Worm (Caenorhabditis elegans) whole organism, dauer: Measurements from ENCODE around the gene ZK688.4.
A peak's percentile ranks its signal among the peaks of the same experiment; 100 is the strongest.

Source experiments
- unc-62 ChIP-seq: sonication (generic microtip); optimal IDR thresholded peaks from 2 replicates; lab custom pipeline; 2017; ENCODE audit warnings: missing biosample characterization, missing genetic modification reagents, missing genetic modification characterization

The ZK688.4 gene

DNA sequence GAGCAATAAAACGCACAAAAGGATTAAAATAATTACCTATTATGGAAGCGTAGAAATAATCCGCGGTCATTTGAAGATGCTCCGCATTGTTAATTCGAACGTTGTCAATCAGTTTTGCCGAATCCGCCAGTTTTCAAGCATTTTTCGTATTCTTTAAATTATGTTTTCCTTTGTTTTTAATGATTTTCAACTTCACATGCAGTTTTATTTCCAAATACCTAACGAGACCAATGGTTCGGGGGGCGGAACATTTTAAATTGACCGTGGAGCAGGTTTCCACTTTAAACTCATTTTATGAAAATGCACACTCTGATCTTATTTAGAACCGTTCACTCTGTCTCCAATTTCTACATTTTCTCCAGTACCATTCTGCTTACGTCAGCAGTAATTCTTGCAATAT, at the start of gene ZK688.4:
Gene ZK688.4, plus strand, starts transcription at position 301 of the 400 bp plus-strand sequence.
- TF ChIP-seq unc-62 = no peak

DNA sequence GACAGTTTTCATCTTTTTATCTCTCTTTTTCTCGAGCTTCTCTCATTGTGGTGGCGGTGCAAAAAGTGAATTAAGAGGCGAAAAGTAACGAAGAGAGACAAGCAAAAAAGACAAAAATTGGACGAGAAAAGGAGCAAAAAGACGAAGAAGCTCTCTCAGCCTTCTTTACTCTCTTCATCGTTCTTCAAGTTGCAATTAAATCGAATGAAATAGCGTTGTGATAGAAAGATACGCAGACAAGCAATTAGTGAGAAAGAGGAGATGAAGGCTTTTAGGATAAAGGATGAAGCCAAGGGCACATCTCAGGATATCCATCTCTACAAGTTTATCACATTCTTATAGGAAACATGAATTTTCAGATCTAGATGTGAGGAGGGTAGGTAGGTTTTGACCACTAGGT, 46.7 kb upstream of the ZK688.4 start:
- TF ChIP-seq unc-62 = no peak

DNA sequence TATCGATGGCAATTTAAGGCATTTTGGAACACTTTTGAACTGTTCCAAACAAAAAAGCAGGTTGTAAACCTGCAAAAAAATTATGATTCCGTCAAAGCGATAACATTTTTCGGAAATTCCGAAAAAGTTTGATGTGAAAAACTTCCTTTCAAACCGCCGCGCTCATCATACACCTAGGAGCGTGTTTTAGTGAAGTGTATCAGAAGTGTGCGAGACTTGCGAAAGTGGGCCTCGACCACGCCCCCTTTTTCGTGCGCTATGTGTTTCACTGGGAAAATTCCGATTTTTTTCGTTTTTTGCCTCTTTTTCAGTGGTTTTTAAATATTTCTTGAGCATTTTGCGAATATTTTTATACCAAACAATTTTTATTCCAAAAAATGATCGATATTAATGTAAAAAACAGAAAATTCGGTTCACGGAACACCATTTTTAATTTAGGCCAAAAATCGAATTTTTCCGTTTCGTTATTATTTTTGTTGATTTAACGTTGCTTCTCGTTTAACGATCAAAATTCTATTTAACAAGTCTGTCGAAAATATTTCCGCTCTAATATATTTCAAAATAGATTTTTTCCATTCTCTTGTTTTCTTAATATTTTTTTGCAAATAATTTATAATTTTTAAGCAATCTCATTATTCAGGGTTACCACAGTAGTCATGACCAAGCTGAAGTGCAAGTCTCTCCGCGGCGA, 40.2 kb upstream of the ZK688.4 start, which contains the start of gene rpl-35:
Gene rpl-35, plus strand, starts transcription at position 641 of the 691 bp plus-strand sequence.
- peak; percentile 38 for TF ChIP-seq unc-62

DNA sequence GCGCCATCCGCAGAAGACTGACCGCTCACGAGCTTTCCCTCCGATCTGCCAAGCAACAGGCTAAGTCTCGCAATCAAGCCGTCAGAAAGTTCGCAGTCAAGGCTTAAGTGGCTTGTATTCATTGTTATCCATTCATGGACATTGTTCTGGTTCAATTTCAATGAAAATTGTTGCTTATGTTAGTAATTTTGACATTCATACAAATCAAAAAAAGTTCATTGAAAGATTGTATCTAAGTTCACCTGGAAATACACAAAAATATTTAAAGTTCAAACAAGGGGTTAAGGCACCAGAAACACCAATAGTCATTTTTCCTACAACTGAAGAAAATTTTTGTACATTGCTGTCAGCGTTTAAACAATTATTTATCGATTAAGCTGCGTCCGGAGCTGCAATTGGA, 39.4 kb upstream of the ZK688.4 start:
- no peak for TF ChIP-seq unc-62

DNA sequence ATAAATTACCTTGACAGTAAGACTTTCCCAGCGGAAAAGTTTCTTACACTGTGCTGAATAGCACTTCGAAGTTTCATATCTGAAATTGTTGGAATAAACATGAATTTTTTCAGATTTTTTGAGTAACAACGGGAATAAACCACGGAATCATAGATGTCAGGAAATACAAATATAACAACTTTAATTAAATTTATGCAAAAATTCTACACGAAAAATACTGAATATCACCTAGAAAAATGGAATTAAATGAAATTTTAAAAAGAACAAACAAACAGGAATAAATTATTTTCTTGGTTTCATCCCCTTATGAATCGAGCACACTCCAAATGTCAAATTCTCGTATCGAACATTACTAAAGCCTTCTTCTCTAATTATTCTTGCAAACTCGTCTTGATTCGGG, 37.7 kb upstream of the ZK688.4 start, which contains the start of gene tag-307:
Gene tag-307, minus strand, starts transcription at position 101 of the 400 bp plus-strand sequence.
- no peak for TF ChIP-seq unc-62

DNA sequence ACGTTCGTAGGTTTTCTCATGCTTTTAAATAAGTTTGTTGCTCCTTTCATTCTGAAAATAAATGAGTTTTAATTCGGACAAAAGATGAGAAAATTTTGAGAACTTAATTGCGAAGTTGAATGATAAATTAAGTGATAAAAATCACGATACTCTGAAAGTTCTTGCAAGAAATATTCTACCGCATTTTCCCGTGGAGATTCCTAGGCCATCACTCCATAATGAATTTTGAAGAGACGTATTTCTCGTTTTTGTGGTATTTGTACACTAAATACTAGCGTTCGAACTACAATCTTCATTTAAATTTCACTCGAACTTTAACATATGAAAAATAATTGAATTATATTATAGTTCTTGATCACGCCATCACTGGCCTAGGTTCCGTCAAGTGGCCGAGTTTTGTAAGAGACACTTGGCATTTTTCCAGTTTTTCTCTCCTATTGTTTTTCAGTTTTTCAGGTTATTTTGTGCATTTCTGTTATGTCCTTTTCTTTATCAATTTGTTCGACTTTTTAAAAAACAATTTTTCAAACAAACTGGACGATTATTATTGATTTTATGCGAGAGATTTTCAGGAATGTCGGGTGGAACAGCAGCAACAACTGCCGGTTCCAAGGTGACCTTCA, 36.3 kb upstream of the ZK688.4 start, which contains the start of the genes coq-5 and ufm-1:
Gene coq-5, minus strand, starts transcription at position 51 of the 623 bp plus-strand sequence.
Gene ufm-1, plus strand, starts transcription at position 573 of the 623 bp plus-strand sequence.
- TF ChIP-seq unc-62 = no peak

DNA sequence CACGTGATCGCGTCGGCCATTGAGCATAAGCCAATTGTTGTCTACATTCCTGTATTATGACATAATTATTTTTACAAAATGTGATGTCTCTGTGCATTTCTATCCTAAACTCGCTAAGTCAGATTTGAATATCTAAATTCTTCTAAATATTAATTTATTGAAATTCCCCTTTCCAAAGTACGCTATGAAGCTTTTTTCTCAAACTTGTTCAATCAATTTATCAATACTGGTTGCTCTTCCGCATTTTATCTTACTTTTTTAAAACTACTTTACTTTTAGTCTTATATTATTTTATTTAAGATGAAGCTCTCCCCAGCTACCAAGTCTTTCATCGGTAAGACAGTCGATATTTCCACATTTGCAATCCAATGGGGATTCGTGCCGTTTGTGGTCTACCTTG, 35.5 kb upstream of the ZK688.4 start, which contains the start of gene tomm-7:
Gene tomm-7, plus strand, starts transcription at position 301 of the 400 bp plus-strand sequence.
- no peak for TF ChIP-seq unc-62

DNA sequence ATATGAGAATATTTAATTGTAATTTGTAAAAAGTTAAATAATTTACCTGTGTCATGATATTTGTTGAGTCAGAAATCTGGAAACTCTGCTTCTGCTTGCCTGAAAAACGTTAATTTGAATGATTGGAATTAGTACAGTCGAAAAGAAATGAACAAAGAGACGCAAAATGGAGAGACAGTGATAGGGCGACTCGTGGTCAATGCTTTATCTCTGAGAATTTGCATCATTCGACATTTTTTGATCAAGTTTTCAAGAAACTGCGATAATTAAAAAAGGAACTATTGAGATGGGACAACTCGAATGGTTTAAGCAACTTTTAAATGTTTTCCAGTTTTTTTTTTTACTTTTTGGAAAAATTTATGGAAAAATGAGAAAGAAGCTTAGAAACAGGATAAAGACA, 33.9 kb upstream of the ZK688.4 start, which contains the start of gene cuc-1:
Gene cuc-1, minus strand, starts transcription at position 101 of the 400 bp plus-strand sequence.
- TF ChIP-seq unc-62 = no peak

DNA sequence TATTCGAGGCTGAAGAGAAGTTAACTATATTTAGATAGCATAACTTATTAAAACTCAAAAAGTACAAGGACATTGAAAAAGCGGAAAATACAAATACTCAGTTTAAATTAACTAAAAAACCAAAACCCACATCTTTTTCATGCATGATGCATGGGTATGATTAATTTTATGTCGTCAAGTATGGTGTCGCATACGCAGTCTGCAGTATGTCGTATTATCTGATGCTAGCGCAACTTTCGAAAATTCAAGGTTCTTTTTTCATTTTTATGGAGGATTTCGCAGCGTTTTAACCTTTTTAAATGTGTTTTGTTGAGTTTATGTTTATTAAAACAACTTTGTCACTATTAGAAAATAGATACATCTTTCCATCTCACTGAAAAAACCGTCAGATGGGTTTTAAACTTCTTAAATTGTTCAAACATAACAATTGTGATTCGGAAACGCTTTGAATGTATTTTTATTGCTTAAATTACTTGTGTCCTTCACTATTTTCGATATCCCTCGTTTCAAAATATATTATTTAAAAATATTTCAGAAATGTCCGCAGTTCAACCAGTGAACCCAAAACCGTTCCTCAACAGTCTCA, 33.2 kb upstream of the ZK688.4 start, which contains the start of gene snr-5:
Gene snr-5, plus strand, starts transcription at position 536 of the 586 bp plus-strand sequence.
- TF ChIP-seq unc-62 = no peak

DNA sequence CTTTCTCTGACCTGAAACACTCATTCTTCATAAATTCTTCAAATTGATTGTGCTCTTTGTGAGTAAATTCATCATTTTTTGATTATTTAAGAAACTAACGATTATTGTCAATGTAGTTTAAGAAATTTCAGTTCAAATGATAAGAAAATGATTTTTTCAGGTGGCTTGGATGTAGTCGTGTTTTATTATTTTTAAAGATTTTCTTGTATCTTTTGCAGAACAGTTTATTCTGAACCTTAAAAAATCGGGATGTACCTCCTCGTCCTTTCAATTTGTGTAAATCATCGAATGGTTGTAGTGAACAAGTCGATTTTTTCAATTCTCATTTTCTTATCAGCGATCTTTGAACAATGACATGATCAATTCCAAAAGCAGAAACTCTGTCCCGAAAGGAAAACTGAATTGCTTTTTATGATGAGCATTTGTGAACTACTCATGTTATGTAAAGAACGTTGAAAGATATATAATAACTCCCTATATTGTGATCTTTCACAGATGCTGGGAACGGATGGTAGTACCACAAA, 29.5 kb upstream of the ZK688.4 start, which contains the start of gene slc-17.3:
Gene slc-17.3, minus strand, starts transcription at position 51 of the 524 bp plus-strand sequence.
- no peak for TF ChIP-seq unc-62

DNA sequence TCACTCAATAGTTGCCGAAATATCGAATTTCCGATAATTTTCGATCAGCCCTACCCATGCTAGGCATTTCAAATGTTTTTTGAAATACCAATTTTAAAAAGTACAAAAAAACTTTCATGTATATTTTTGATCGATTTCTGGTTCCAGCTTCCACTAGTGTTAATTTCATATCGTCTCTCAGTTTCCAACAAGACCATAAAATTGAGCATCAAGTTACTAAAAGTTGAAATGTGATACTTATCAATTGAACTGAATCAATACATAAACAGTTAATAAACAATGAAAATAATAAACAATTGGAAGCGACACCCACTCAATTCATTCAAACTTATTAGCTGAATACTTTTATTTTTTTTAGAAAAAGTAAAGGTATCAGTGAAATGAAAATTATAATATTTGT, 28.6 kb upstream of the ZK688.4 start, which contains the start of gene cup-4:
Gene cup-4, plus strand, starts transcription at position 301 of the 400 bp plus-strand sequence.
- no peak for TF ChIP-seq unc-62

DNA sequence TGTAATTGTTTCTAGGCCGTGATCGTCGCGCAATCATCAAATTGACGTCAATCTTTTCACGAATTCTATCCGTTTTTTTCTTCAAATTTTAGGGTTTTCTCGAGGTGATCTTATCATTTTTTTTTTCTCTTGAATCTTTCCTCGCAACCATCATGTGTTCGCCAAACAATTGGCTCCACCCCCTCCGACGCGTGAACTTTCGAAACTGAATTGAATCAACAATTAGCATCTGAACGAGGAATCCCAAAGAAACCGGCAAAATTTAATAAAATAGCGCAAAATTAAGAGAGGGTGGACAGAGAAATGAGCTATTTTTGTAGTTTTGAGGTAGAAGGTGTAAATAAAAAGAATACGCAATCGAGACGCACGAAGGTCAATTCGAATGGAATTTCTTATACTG, 22.0 kb upstream of the ZK688.4 start:
- no peak for TF ChIP-seq unc-62

DNA sequence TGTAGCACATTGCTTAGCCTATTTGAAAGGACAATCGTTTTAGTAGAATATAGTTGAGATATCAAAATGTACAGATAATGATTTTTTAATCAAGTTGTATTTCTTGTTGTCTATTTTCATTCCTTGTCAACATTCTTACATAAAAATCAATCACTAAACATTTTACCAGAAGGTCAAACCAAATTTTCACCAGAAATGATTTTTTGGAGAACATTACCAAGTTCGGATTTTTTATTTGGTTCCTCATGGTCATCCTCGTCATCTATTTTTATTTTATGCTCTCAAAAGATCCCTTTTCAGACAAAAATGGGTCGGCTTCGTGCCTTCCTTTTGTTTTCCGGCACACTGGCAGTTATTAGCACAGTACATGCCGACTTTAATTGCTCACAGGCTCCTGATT, 21.3 kb upstream of the ZK688.4 start, which contains the start of gene tyr-1:
Gene tyr-1, plus strand, starts transcription at position 301 of the 400 bp plus-strand sequence.
- TF ChIP-seq unc-62 = no peak

DNA sequence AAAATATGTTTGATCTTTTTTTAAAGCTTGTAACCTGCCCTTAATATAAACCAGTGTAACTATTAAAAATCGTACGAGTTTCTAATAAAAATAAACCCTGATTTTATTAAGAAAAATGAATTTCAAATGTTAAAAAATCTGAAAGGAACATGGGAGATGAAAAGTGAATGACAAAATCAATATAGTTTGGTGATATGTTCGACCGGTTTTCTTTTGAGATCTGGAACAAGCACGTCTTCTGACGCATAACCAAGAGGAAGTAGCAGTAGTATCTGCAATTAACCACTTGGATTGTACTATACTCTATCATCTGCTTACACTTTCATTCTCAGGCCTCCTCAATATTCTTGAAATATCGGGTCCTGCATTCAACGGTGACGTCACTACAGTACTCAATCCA, 17.7 kb upstream of the ZK688.4 start:
- no peak for TF ChIP-seq unc-62

DNA sequence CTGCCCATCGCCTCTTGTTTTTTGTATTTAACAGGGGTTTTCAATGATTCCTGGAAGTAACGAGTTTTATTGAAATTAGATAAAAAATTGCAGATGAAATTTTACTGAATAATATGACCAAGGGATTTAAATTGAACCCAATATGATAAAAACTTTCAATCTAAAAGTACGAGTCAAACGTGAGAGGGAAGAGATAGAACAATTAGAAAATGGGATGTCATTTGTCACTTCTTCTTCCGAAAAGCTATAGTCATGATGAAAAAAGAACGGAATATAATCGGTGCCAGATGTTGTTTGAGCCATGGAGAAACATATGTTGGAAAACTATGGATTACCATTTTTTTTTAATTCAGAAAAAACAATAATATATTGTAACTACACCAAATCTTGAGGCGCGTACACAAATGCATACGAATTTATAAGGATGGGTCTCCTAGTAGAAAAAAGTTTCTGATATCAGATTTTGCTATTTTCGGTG, 15.9 kb upstream of the ZK688.4 start, which contains the start of gene sup-18:
Gene sup-18, minus strand, starts transcription at position 51 of the 478 bp plus-strand sequence.
- no peak for TF ChIP-seq unc-62

DNA sequence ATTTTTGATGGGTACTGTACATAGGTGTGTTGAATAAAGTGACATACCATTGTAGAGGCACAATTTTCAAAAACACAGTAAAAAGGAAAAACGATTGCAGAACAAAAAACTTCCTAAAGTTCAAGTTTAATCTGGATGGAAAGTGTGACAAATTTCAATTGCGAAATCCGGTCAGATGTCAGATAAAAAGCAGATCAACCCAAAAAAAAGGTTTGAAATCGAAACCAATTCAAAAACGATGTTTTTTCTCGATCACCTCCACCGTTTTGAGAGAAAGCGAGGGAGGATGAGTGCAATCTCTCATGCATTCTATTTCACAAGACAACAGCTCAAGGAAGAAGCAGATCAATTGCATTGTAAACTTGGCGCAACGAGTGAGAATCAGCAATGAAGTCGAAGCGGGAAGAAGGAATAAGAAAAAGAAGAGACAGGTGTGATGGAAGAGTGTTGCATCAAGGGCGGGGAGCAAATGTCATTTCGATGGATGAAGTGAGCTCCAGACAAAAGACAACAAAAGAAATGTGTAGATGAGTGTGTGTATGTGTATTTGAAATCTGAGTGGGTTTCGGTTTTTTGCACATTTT, 14.6 kb upstream of the ZK688.4 start:
- no peak for TF ChIP-seq unc-62
